Worm (Caenorhabditis elegans): ENCODE data around the gene ZK616.8.
"Not testable (repeated sequence)": the region's sequence is repeated elsewhere in the genome, so short reads cannot be mapped to it uniquely, and the experiment has no call there.

The ZK616.8 gene

DNA sequence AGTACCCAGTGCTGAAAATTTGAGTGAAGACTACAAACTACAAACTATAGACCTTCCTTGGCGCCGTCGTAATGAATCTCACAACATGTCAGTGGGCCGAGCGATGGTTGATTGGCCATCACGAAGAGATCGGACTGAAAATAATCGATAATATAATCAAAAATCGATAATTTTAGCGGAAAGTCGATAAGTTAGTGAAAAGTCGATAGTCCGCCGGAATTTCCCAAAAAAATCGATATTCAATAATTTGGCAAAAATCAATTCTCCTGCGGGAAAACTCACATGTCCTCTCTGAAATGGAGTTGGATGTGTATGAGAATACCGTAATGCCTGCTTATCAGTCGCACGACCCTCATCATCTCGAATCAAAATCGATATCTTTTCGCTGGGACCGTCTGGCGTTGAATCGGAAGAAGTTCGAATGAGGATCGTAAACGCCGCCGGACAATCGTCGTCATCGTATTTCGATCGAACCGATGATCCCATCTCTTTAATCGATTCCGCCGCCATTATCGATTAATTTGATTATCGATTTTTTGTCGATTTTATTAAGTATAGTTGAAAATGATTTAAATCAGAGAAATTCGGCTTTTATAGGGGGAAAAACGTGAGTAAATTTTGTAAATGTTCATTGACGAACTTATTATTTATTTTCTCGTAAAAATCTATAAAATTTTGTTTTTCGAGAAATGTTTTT, at the start of gene ZK616.8:
TSS of gene ZK616.8 (minus strand) at position 553 of the 697 bp plus-strand sequence.
- TF ChIP-seq T22C8.4 (GFP tag; IDR thresholded peaks at IDR 0.05) (peak; percentile 61), ztf-29 (GFP tag; IDR thresholded peaks at IDR 0.05) (no peak), ref-1 (GFP tag; conservative IDR thresholded peaks at IDR 0.05) (no peak), ztf-23 (GFP tag; IDR thresholded peaks at IDR 0.05) (no peak), tab-1 (GFP tag; IDR thresholded peaks at IDR 0.05) (no peak)

DNA sequence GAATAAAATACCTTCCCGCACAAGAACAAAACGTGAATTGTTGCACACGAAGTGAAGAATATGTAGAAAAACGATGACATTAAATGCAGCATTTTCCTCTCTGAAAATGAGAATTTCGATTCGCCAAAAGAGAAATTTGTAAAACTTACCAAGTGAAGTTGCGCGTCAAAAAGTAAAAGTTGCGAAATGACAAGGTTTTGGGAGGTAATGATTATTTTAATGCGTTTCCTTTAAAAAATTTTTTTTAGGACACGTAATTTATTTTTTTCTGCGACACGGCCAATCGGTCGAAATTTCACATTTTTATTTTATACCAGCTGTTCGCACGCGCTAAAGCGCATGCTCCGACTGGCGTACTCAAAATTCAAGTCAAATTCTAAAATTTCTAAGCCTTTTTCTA, 44.0 kb upstream of the ZK616.8 start, which contains the start of gene Y4C6A.3:
TSS of gene Y4C6A.3 (minus strand) at position 101 of the 400 bp plus-strand sequence.
- not testable (repeated sequence) for TF ChIP-seq cog-1 (tag; optimal IDR thresholded peaks at IDR 0.05); klf-2 (GFP tag; conservative IDR thresholded peaks at IDR 0.05); ztf-23 (GFP tag; IDR thresholded peaks at IDR 0.05)

DNA sequence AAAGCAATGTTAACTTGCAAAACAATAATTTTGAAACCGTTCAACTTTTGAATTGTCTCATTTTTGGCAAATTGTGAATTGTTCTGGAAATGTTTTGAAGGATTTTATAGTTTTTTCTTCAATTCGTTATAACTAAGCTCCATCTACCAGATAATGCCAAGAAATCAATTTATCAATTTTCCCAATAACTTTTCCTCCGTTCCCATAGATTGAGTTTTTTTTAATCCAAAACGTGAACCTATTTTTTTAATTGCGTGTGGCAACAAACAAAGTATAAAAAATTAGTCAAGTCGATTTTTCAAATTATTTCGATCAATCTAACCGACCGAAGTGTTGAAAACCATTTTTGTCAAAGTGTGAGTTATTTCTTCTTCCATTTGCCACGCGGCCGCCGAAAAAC, 40.7 kb upstream of the ZK616.8 start, which contains the start of gene Y4C6A.4:
TSS of gene Y4C6A.4 (plus strand) at position 301 of the 400 bp plus-strand sequence.
- TF ChIP-seq klf-2 (GFP tag; conservative IDR thresholded peaks at IDR 0.05) = no peak
- no peak for TF ChIP-seq ztf-29 (GFP tag; IDR thresholded peaks at IDR 0.05)
- TF ChIP-seq ztf-23 (GFP tag; IDR thresholded peaks at IDR 0.05) = no peak
- TF ChIP-seq flt-1 (GFP tag; IDR thresholded peaks at IDR 0.05) = no peak
- no peak for TF ChIP-seq ref-1 (GFP tag; conservative IDR thresholded peaks at IDR 0.05)
- TF ChIP-seq T22C8.4 (GFP tag; IDR thresholded peaks at IDR 0.05) = no peak
- no peak for TF ChIP-seq tab-1 (GFP tag; IDR thresholded peaks at IDR 0.05)
- no peak for TF ChIP-seq cog-1 (tag; optimal IDR thresholded peaks at IDR 0.05)
- TF ChIP-seq med-1 (GFP tag; optimal IDR thresholded peaks at IDR 0.05; ENCODE audit: insufficient read depth) = no peak

DNA sequence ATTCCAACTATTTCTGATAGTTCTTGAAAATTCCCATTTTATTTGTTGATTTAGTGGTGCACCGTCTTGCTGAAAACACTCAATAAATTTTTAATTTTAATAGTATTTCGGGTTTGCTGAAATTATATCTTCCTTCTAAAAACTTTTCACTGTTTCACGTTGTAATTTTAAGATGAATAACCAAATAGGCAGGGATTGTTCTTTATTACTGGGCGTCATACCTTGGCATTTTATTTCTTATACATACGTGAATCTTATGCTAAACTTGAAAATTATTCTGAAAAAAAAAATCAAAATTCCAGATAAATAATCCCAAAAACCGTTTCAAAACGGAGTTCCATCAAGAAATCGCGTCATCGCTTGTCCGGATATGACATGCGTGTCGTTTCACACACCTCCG, 26.7 kb upstream of the ZK616.8 start, which contains the start of gene mgl-3:
TSS of gene mgl-3 (plus strand) at position 301 of the 400 bp plus-strand sequence.
- TF ChIP-seq T22C8.4 (GFP tag; IDR thresholded peaks at IDR 0.05) = no peak
- no peak for TF ChIP-seq klf-2 (GFP tag; conservative IDR thresholded peaks at IDR 0.05)
- TF ChIP-seq ztf-29 (GFP tag; IDR thresholded peaks at IDR 0.05) = no peak
- no peak for TF ChIP-seq ztf-23 (GFP tag; IDR thresholded peaks at IDR 0.05)
- no peak for TF ChIP-seq med-1 (GFP tag; optimal IDR thresholded peaks at IDR 0.05; ENCODE audit: insufficient read depth)
- no peak for TF ChIP-seq cog-1 (tag; optimal IDR thresholded peaks at IDR 0.05)
- TF ChIP-seq flt-1 (GFP tag; IDR thresholded peaks at IDR 0.05) = no peak
- no peak for TF ChIP-seq ref-1 (GFP tag; conservative IDR thresholded peaks at IDR 0.05)
- no peak for TF ChIP-seq tab-1 (GFP tag; IDR thresholded peaks at IDR 0.05)

DNA sequence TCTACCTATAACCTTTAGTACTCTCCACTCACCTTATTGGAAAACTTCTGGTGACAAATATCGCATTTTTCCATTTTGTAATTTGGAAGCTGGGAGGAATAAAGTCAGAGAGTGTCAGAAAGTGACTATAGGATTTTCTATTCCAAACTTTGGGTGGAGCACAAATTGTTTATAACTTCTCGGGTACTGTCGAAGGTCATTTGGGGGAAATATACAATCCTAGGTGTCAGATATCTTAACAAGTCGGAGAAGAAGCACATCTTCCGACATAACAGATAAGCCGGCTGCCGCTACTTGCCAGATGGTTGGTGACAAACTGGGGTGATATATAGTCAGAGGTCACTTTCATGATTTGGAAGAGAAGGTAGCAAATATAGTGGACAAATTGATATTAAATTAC, 7.1 kb upstream of the ZK616.8 start, which contains the start of gene ehn-3:
TSS of gene ehn-3 (minus strand) at position 101 of the 400 bp plus-strand sequence.
- TF ChIP-seq ref-1 (GFP tag; conservative IDR thresholded peaks at IDR 0.05) (no peak), tab-1 (GFP tag; IDR thresholded peaks at IDR 0.05) (no peak)

DNA sequence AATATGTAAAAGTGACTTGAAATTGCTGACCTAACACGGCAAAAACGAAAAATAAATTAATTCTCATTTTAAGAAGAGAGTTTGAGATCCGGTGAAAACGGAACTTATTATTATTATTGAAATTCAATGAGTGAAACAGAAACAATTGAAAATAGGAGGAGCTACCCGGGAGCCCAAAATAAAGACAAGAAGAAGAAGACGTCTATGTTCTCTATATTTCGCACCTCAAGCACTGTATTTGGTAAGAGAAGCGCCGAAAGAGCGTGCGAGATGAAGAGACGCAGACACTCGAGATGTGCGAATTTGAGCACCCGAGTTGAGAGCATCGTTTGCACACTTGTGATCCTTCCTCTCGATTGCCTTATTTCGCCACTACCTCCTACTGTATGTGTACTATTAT, 3.7 kb upstream of the ZK616.8 start, which contains the start of gene spp-7:
TSS of gene spp-7 (minus strand) at position 101 of the 400 bp plus-strand sequence.
- no peak for TF ChIP-seq ztf-29 (GFP tag; IDR thresholded peaks at IDR 0.05)
- TF ChIP-seq ztf-23 (GFP tag; IDR thresholded peaks at IDR 0.05) = no peak
- no peak for TF ChIP-seq cog-1 (tag; optimal IDR thresholded peaks at IDR 0.05)
- TF ChIP-seq med-1 (GFP tag; optimal IDR thresholded peaks at IDR 0.05; ENCODE audit: insufficient read depth) = no peak
- TF ChIP-seq flt-1 (GFP tag; IDR thresholded peaks at IDR 0.05) = no peak
- no peak for TF ChIP-seq T22C8.4 (GFP tag; IDR thresholded peaks at IDR 0.05)
- no peak for TF ChIP-seq klf-2 (GFP tag; conservative IDR thresholded peaks at IDR 0.05)
- no peak for TF ChIP-seq ref-1 (GFP tag; conservative IDR thresholded peaks at IDR 0.05)
- TF ChIP-seq tab-1 (GFP tag; IDR thresholded peaks at IDR 0.05) = no peak

DNA sequence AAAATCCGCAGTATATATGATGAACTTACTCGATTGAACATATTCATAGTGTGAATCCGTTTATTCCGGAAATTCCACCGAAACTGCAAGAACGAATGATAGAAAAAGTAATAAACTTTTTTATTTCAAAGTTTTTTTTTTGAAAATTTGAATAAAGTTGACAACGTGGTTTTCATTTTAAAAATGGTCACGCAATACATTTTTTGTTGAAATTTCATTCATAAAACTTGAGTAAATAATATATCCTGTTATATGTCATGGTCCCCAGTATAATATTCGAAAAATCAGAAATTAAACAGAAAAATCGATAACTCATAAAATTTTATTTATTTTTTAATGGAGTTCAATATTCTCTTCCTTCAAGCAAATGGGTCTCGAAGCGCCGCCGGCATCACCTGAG, 873 bp downstream of the ZK616.8 start, which contains the start of gene ZK616.65:
TSS of gene ZK616.65 (minus strand) at position 101 of the 400 bp plus-strand sequence.
- TF ChIP-seq tab-1 (GFP tag; IDR thresholded peaks at IDR 0.05) = no peak
- no peak for TF ChIP-seq T22C8.4 (GFP tag; IDR thresholded peaks at IDR 0.05)
- no peak for TF ChIP-seq ztf-29 (GFP tag; IDR thresholded peaks at IDR 0.05)

DNA sequence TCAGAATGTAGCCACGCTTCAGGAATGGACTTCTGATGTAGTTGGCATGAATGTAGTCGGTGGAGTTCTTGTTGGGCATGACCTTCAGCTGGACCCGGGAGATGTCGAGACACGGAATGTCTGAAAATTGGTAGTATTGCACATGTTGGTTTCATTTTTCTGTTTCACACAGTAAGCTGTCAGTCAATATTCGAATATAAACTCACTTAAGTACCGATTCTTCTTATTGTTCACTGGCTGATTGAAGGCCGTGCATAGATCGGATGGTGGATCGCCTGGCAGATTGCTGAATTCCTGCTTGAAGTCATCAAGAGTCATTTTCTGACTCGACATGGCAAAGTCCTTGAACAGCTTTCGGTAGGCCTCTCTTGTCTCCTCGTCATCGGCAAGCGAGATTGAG, 2.9 kb downstream of the ZK616.8 start:
- TF ChIP-seq tab-1 (GFP tag; IDR thresholded peaks at IDR 0.05) = no peak
- TF ChIP-seq flt-1 (GFP tag; IDR thresholded peaks at IDR 0.05) = no peak
- no peak for TF ChIP-seq T22C8.4 (GFP tag; IDR thresholded peaks at IDR 0.05)
- TF ChIP-seq klf-2 (GFP tag; conservative IDR thresholded peaks at IDR 0.05) = no peak
- no peak for TF ChIP-seq cog-1 (tag; optimal IDR thresholded peaks at IDR 0.05)
- TF ChIP-seq ztf-29 (GFP tag; IDR thresholded peaks at IDR 0.05) = no peak
- TF ChIP-seq ztf-23 (GFP tag; IDR thresholded peaks at IDR 0.05) = no peak
- no peak for TF ChIP-seq ref-1 (GFP tag; conservative IDR thresholded peaks at IDR 0.05)

DNA sequence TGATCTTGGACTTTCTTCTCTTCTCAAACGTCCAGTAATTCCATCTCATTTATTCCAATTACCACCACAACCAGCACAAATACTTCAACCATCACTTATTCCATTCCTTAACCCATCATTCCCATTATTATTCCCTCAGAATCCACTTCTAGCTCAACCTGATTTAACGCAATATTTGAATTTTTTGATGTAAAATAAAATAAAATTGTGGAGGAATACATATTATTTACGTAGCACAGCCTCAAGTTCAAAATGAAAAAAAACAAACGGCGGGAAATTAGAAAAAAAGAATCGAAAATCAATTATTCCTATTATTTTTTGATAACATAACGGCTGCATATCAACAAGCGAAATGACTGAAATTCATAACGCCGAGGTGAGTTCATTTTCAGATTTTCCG, 6.6 kb downstream of the ZK616.8 start, which contains the start of gene ZK616.61:
TSS of gene ZK616.61 (plus strand) at position 301 of the 400 bp plus-strand sequence.
- no peak for TF ChIP-seq ref-1 (GFP tag; conservative IDR thresholded peaks at IDR 0.05)
- TF ChIP-seq tab-1 (GFP tag; IDR thresholded peaks at IDR 0.05) = no peak
- no peak for TF ChIP-seq cog-1 (tag; optimal IDR thresholded peaks at IDR 0.05)
- no peak for TF ChIP-seq ztf-29 (GFP tag; IDR thresholded peaks at IDR 0.05)
- no peak for TF ChIP-seq T22C8.4 (GFP tag; IDR thresholded peaks at IDR 0.05)
- no peak for TF ChIP-seq flt-1 (GFP tag; IDR thresholded peaks at IDR 0.05)
- no peak for TF ChIP-seq klf-2 (GFP tag; conservative IDR thresholded peaks at IDR 0.05)
- TF ChIP-seq med-1 (GFP tag; optimal IDR thresholded peaks at IDR 0.05; ENCODE audit: insufficient read depth) = no peak
- no peak for TF ChIP-seq ztf-23 (GFP tag; IDR thresholded peaks at IDR 0.05)

DNA sequence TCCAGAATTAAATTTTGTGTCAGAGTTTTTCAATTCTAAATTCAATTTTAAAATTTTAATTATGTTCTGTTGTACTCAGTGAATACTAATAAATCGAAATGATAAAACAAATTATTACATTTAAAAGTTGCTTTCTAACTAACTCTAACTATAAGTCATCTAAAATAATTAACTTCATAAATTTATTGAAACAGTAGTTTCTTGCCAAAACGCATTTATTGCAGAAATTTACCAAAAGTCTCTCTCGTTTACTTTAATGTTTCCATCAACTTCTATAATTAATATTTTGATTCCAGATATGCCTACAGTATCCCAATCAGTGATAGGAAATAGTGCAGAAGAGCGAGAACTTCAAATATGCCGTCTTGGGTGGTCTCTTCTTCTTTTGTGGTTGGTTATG, 11.4 kb downstream of the ZK616.8 start, which contains the start of gene ZK616.1:
TSS of gene ZK616.1 (plus strand) at position 301 of the 400 bp plus-strand sequence.
- TF ChIP-seq ztf-29 (GFP tag; IDR thresholded peaks at IDR 0.05) = no peak
- no peak for TF ChIP-seq ref-1 (GFP tag; conservative IDR thresholded peaks at IDR 0.05)

Measured in whole organism, midembryonic.